Fruit fly (Drosophila melanogaster) whole organism, embryonic: ENCODE measurements around the gene CG7945.

Source experiments
- Aef1 ChIP-seq: fragments of 200-800 bp; sonication (Bioruptor generic); IDR thresholded peaks from 3 replicates; pipeline ENCODE4 v1.3.6; 2022; ENCODE audit warnings: missing biosample characterization, missing genetic modification characterization
- Bteb2 ChIP-seq: fragments of 200-800 bp; sonication (Bioruptor generic); optimal IDR thresholded peaks from 2 replicates; lab custom pipeline; 2016; ENCODE audit warnings: missing biosample characterization, missing genetic modification characterization
- CG10147 ChIP-seq: fragments of 200-800 bp; sonication (Bioruptor generic); optimal IDR thresholded peaks from 2 replicates; lab custom pipeline; 2019; ENCODE audit warnings: missing biosample characterization, mild to moderate bottlenecking, missing genetic modification characterization, moderate library complexity
- CG10979 ChIP-seq: fragments of 200-800 bp; sonication (Bioruptor generic); optimal IDR thresholded peaks from 2 replicates; lab custom pipeline; 2018; ENCODE audit warnings: missing biosample characterization, mild to moderate bottlenecking, missing genetic modification characterization, moderate library complexity
- CG12744 ChIP-seq: fragments of 200-800 bp; sonication (Bioruptor generic); optimal IDR thresholded peaks from 2 replicates; lab custom pipeline; 2016; ENCODE audit warnings: missing biosample characterization, missing genetic modification characterization
- CG13123 ChIP-seq: fragments of 200-800 bp; sonication (Bioruptor generic); optimal IDR thresholded peaks from 2 replicates; lab custom pipeline; 2016; ENCODE audit warnings: missing biosample characterization, missing genetic modification characterization
- CG17359 ChIP-seq: fragments of 200-800 bp; sonication (Bioruptor generic); optimal IDR thresholded peaks from 3 replicates; lab custom pipeline; 2018; ENCODE audit warnings: missing biosample characterization, mild to moderate bottlenecking, missing genetic modification characterization, moderate library complexity
- CG18011 ChIP-seq: fragments of 200-800 bp; sonication (Bioruptor generic); optimal IDR thresholded peaks from 2 replicates; lab custom pipeline; 2017; ENCODE audit warnings: missing biosample characterization, missing genetic modification characterization, mild to moderate bottlenecking, moderate library complexity, missing genotype
- CG2116 ChIP-seq: fragments of 200-800 bp; sonication (Bioruptor generic); optimal IDR thresholded peaks from 3 replicates; lab custom pipeline; 2018; ENCODE audit warnings: missing biosample characterization, mild to moderate bottlenecking, missing genetic modification characterization
- CG30403 ChIP-seq: fragments of 200-800 bp; sonication (Bioruptor generic); optimal IDR thresholded peaks from 3 replicates; lab custom pipeline; 2016; ENCODE audit warnings: missing biosample characterization, missing genetic modification characterization
- CG6175 ChIP-seq: fragments of 200-800 bp; sonication (Bioruptor generic); IDR thresholded peaks from 3 replicates; pipeline ENCODE4 v1.3.6; 2022; ENCODE audit warnings: missing biosample characterization, missing genetic modification characterization
- D ChIP-seq, 2 experiments: fragments of 200-800 bp in 1 of 2; fragments of >200 bp in 1 of 2; sonication (Bioruptor generic) in 1 of 2; optimal IDR thresholded peaks; 2 replicates in 1 of 2; 3 replicates in 1 of 2; lab custom pipeline; 2017; ENCODE audit warnings: mild to moderate bottlenecking in 1 of 2, missing biosample characterization in 1 of 2, missing genetic modification characterization in 1 of 2, missing genetic modification reagents in 1 of 2
- Dbx ChIP-seq: fragments of 200-800 bp; sonication (Bioruptor generic); IDR thresholded peaks from 3 replicates; pipeline ENCODE4 v1.3.6; 2022; ENCODE audit warnings: missing biosample characterization, missing genetic modification characterization
- Dek ChIP-seq: fragments of 200-800 bp; sonication (Bioruptor generic); optimal IDR thresholded peaks from 3 replicates; lab custom pipeline; 2019; ENCODE audit warnings: missing biosample characterization, mild to moderate bottlenecking, missing genetic modification characterization, moderate library complexity
- GATAe ChIP-seq: fragments of 200-800 bp; sonication (Bioruptor generic); conservative IDR thresholded peaks from 2 replicates; pipeline ENCODE4 v1.3.6; 2022; ENCODE audit warnings: missing biosample characterization, missing genetic modification characterization
- HLH3B ChIP-seq: fragments of 200-800 bp; sonication (Bioruptor generic); IDR thresholded peaks from 2 replicates; pipeline ENCODE4 v1.3.6; 2022; ENCODE audit warnings: missing biosample characterization, missing genetic modification characterization
- HLH4C ChIP-seq: fragments of 200-800 bp; sonication (Bioruptor generic); IDR thresholded peaks from 3 replicates; pipeline ENCODE4 v1.3.6; 2022; ENCODE audit warnings: missing biosample characterization, missing genetic modification characterization; ENCODE audit not compliant: partially characterized antibody
- Hsf ChIP-seq: fragments of 200-800 bp; sonication (Bioruptor generic); optimal IDR thresholded peaks from 3 replicates; lab custom pipeline; 2016; ENCODE audit warnings: missing biosample characterization, missing genetic modification characterization
- Nf-YB ChIP-seq: fragments of 200-800 bp; sonication (Bioruptor generic); optimal IDR thresholded peaks from 3 replicates; lab custom pipeline; 2019; ENCODE audit warnings: missing biosample characterization, mild to moderate bottlenecking, missing genetic modification characterization, moderate library complexity
- Nf-YC ChIP-seq: fragments of 200-800 bp; optimal IDR thresholded peaks from 3 replicates; lab custom pipeline; 2019; ENCODE audit warnings: missing biosample characterization, mild to moderate bottlenecking, missing genetic modification characterization, moderate library complexity
- Spps ChIP-seq: fragments of 200-800 bp; sonication (Bioruptor generic); optimal IDR thresholded peaks from 2 replicates; lab custom pipeline; 2018; ENCODE audit warnings: missing biosample characterization, mild to moderate bottlenecking, missing genetic modification characterization
- Trl ChIP-seq, 3 experiments: fragments of >200 bp in 2 of 3; fragments of 200-800 bp in 1 of 3; sonication (Bioruptor generic) in 1 of 3; optimal IDR thresholded peaks; 2 replicates in 1 of 3; 3 replicates in 2 of 3; lab custom pipeline; 2016 to 2017; ENCODE audit warnings: missing biosample characterization in 1 of 3, missing genetic modification characterization in 1 of 3
- Xrp1 ChIP-seq: fragments of 200-800 bp; sonication (Bioruptor generic); IDR thresholded peaks from 2 replicates; pipeline ENCODE4 v1.3.6; 2022; ENCODE audit warnings: missing biosample characterization, missing genetic modification characterization
- abd-A ChIP-seq: fragments of 200-800 bp; sonication (Bioruptor generic); optimal IDR thresholded peaks from 3 replicates; lab custom pipeline; 2019; ENCODE audit warnings: missing biosample characterization, mild to moderate bottlenecking, missing genetic modification characterization, moderate library complexity
- al ChIP-seq: fragments of 200-800 bp; sonication (Bioruptor generic); IDR thresholded peaks from 2 replicates; pipeline ENCODE4 v1.3.6; 2022; ENCODE audit warnings: missing biosample characterization, missing genetic modification characterization
- br ChIP-seq: fragments of >200 bp; optimal IDR thresholded peaks from 2 replicates; lab custom pipeline; 2017
- bsh ChIP-seq, 2 experiments: fragments of 200-800 bp; sonication (Bioruptor generic); optimal IDR thresholded peaks; 2 replicates each; lab custom pipeline; 2017 to 2018; ENCODE audit warnings: mild to moderate bottlenecking in 2 of 2, missing biosample characterization in 2 of 2, missing genetic modification characterization in 2 of 2, moderate library complexity in 1 of 2
- dpn ChIP-seq, 2 experiments: fragments of 200-800 bp; sonication (Bioruptor generic); optimal IDR thresholded peaks; 3 replicates each; lab custom pipeline; 2016; ENCODE audit warnings: missing biosample characterization in 2 of 2, missing genetic modification characterization in 2 of 2
- ems ChIP-seq: fragments of 200-800 bp; sonication (Bioruptor generic); optimal IDR thresholded peaks from 3 replicates; lab custom pipeline; 2016; ENCODE audit warnings: missing biosample characterization, missing genetic modification characterization
- en ChIP-seq: fragments of 200-800 bp; sonication (Bioruptor generic); optimal IDR thresholded peaks from 2 replicates; lab custom pipeline; 2016; ENCODE audit warnings: missing biosample characterization, missing genetic modification characterization
- esg ChIP-seq: fragments of 200-800 bp; sonication (Bioruptor generic); conservative IDR thresholded peaks from 2 replicates; pipeline ENCODE4 v1.3.6; 2022; ENCODE audit warnings: missing biosample characterization, missing genetic modification characterization
- exex ChIP-seq: fragments of 200-800 bp; sonication (Bioruptor generic); optimal IDR thresholded peaks from 4 replicates; lab custom pipeline; 2018; ENCODE audit warnings: missing biosample characterization, mild to moderate bottlenecking, missing genetic modification characterization, moderate library complexity
- ftz-f1 ChIP-seq: fragments of 200-800 bp; sonication (Bioruptor generic); optimal IDR thresholded peaks from 2 replicates; lab custom pipeline; 2016; ENCODE audit warnings: missing biosample characterization, missing genetic modification characterization
- gfzf ChIP-seq: fragments of 200-800 bp; sonication (Bioruptor generic); optimal IDR thresholded peaks from 2 replicates; lab custom pipeline; 2016; ENCODE audit warnings: missing biosample characterization, mild to moderate bottlenecking, missing genetic modification characterization, moderate library complexity
- grau ChIP-seq: fragments of 200-800 bp; optimal IDR thresholded peaks from 3 replicates; lab custom pipeline; 2019; ENCODE audit warnings: missing biosample characterization, mild to moderate bottlenecking, missing genetic modification characterization, moderate library complexity
- hbn ChIP-seq: fragments of 200-800 bp; sonication (Bioruptor generic); IDR thresholded peaks from 2 replicates; pipeline ENCODE4 v1.3.6; 2022; ENCODE audit warnings: missing biosample characterization, missing genetic modification characterization; ENCODE audit not compliant: partially characterized antibody
- knrl ChIP-seq: fragments of 200-800 bp; sonication (Bioruptor generic); IDR thresholded peaks from 3 replicates; pipeline ENCODE4 v1.3.6; 2022; ENCODE audit warnings: missing biosample characterization, missing genetic modification characterization; ENCODE audit not compliant: partially characterized antibody
- luna ChIP-seq: fragments of 200-800 bp; sonication (Bioruptor generic); optimal IDR thresholded peaks from 2 replicates; lab custom pipeline; 2016; ENCODE audit warnings: missing biosample characterization, missing genetic modification characterization
- mam ChIP-seq: fragments of 200-800 bp; sonication (Bioruptor generic); optimal IDR thresholded peaks from 3 replicates; lab custom pipeline; 2016; ENCODE audit warnings: missing biosample characterization, missing genetic modification characterization
- ranshi ChIP-seq: fragments of 200-800 bp; sonication (Bioruptor generic); IDR thresholded peaks from 2 replicates; pipeline ENCODE4 v1.3.6; 2022; ENCODE audit warnings: missing biosample characterization, missing genetic modification characterization
- rib ChIP-seq: fragments of 200-800 bp; sonication (Bioruptor generic); IDR thresholded peaks from 2 replicates; pipeline ENCODE4 v1.3.6; 2022; ENCODE audit warnings: missing biosample characterization, missing genetic modification characterization
- salm ChIP-seq: fragments of 200-800 bp; sonication (Bioruptor generic); optimal IDR thresholded peaks from 2 replicates; lab custom pipeline; 2018; ENCODE audit warnings: missing biosample characterization, mild to moderate bottlenecking, missing genetic modification characterization
- shn ChIP-seq: fragments of 200-800 bp; sonication (Bioruptor generic); optimal IDR thresholded peaks from 3 replicates; lab custom pipeline; 2016; ENCODE audit warnings: missing biosample characterization, missing genetic modification characterization
- slp2 ChIP-seq: fragments of 200-800 bp; sonication (Bioruptor generic); optimal IDR thresholded peaks from 2 replicates; lab custom pipeline; 2016; ENCODE audit warnings: missing biosample characterization, missing genetic modification characterization
- usp ChIP-seq: fragments of >200 bp; optimal IDR thresholded peaks from 2 replicates; lab custom pipeline; 2017; ENCODE audit warnings: missing biosample characterization, missing genetic modification characterization
- wdn ChIP-seq: fragments of 200-800 bp; sonication (Bioruptor generic); IDR thresholded peaks from 2 replicates; pipeline ENCODE4 v1.3.6; 2022; ENCODE audit warnings: missing biosample characterization, missing genetic modification characterization
- zfh2 ChIP-seq: fragments of 200-800 bp; sonication (Bioruptor generic); optimal IDR thresholded peaks from 2 replicates; lab custom pipeline; 2016; ENCODE audit warnings: missing biosample characterization, missing genetic modification characterization

Gene CG7945

dm6 chr3L:15534274-15535227 lies 10.6 kb upstream of the CG7945 start (continued):
- TF ChIP-seq Nf-YC (tag; lab: Kevin White, UChicago) (peak; percentile 57), usp (GFP tag; lab: Kevin White, UChicago) (no peak), salm (tag; lab: Kevin White, UChicago) (no peak), Dbx (GFP tag; lab: Robert Waterston, UW) (0 out of 3 replicates have a peak, but pooled peaks have one; percentile 16), abd-A (tag; lab: Kevin White, UChicago) (peak; percentile 28), CG12744 (GFP tag; lab: Kevin White, UChicago) (no peak), hbn (no peak), knrl (GFP tag; lab: Robert Waterston, UW) (no peak), zfh2 (peak; percentile 59), luna (GFP tag; lab: Kevin White, UChicago) (no peak), Dek (tag; lab: Kevin White, UChicago) (peak; percentile 70), Bteb2 (GFP tag; lab: Kevin White, UChicago) (peak; percentile 51), Trl (optimal IDR thresholded peaks at IDR 0.05; lab: Kevin White, UChicago) (peak in 1 of 2 experiments; percentile 68), Trl (GFP tag; optimal IDR thresholded peaks at IDR 0.05; lab: Kevin White, UChicago) (no peak), shn (GFP tag; lab: Kevin White, UChicago) (peak; percentile 48), HLH3B (peak; percentile 41; the same call in 1 of the 2 replicates), Aef1 (0 out of 3 replicates have a peak, but pooled peaks have one; percentile 25), exex (tag; lab: Kevin White, UChicago) (peak; percentile 3), ftz-f1 (GFP tag; lab: Kevin White, UChicago) (no peak), Spps (tag; lab: Kevin White, UChicago) (no peak), CG10979 (tag; lab: Kevin White, UChicago) (peak; percentile 62), slp2 (GFP tag; lab: Kevin White, UChicago) (peak; percentile 41), rib (no peak), GATAe (GFP tag; lab: Robert Waterston, UW) (no peak), wdn (no peak), CG30403 (peak; percentile 87), dpn (GFP tag; optimal IDR thresholded peaks at IDR 0.05; lab: Kevin White, UChicago) (peak; percentile 59 to 66), mam (peak; percentile 62), CG2116 (GFP tag; lab: Kevin White, UChicago) (no peak), bsh (GFP tag; optimal IDR thresholded peaks at IDR 0.05; lab: Kevin White, UChicago) (peak; percentile 17 to 40), ranshi (GFP tag; lab: Robert Waterston, UW) (no peak; the same call in 1 of the 2 replicates), HLH4C (GFP tag; lab: Robert Waterston, UW) (no peak), Xrp1 (GFP tag; lab: Robert Waterston, UW) (peak; percentile 14; the same call in 1 of the 2 replicates), al (no peak), grau (tag; lab: Kevin White, UChicago) (peak; percentile 73), CG18011 (GFP tag; lab: Kevin White, UChicago) (peak; percentile 11), CG13123 (GFP tag; lab: Kevin White, UChicago) (no peak), br (lab: Kevin White, UChicago) (no peak), D (optimal IDR thresholded peaks at IDR 0.05; lab: Kevin White, UChicago) (no peak), D (GFP tag; optimal IDR thresholded peaks at IDR 0.05; lab: Kevin White, UChicago) (peak; percentile 43), CG10147 (GFP tag; lab: Kevin White, UChicago) (peak; percentile 39), esg (GFP tag; lab: Robert Waterston, UW) (peak; percentile 20; the same call in 1 of the 2 replicates), Hsf (GFP tag; lab: Kevin White, UChicago) (peak; percentile 57), CG17359 (tag; lab: Kevin White, UChicago) (peak; percentile 46), en (peak; percentile 18), gfzf (GFP tag; lab: Kevin White, UChicago) (no peak), ems (peak; percentile 53), CG6175 (GFP tag; lab: Robert Waterston, UW) (0 out of 3 replicates have a peak, but pooled peaks have one; percentile 14), Nf-YB (peak; percentile 62)
